7 worm cellular contexts compared by ENCODE assay signal in the genomic region with DNA sequence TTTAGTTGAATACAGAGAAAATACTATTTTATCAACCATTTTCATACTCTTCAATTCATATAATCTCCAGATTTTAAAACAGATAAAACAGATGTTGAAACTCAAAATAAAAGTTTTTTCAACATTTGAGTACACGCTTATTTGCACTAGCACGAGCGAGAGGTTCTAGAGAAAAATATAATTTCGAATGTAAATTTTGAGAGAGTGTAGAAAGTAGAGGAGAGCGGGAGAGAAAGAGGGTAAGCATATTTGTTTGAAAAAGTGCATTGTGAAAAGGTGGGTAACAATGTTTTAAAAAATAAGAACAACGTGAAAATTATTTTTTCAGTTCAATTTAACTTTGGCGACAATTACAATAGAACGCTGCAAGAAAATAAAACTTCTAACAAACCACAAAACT.
TF ChIP-seq lines count a peak whose summit lies in the region.

No protein-coding gene starts in this region.

TF ChIP-seq in whole organism, L1 larva, 84 proteins besides CTCF, POLR2A, EP300 and RAD21:
- peak; percentile 6 for TF ChIP-seq efl-1 (optimal IDR thresholded peaks at IDR 0.05; lab: Kevin White, UChicago)
- no peak for TF ChIP-seq efl-1 (GFP tag; optimal IDR thresholded peaks at IDR 0.05 in 1 of 2; lab: Kevin White, UChicago)
- TF ChIP-seq lin-14 (GFP tag; optimal IDR thresholded peaks at IDR 0.05; lab: Kevin White, UChicago), result peak; percentile 42
- TF ChIP-seq unc-86 (tag; optimal IDR thresholded peaks at IDR 0.05; lab: Kevin White, UChicago), result no peak
- peak; percentile 14 for TF ChIP-seq skn-1 (tag; optimal IDR thresholded peaks at IDR 0.05; lab: Kevin White, UChicago)

TF ChIP-seq in whole organism, L2 larva, 48 proteins besides CTCF, POLR2A, EP300 and RAD21:
- TF ChIP-seq ztf-1 (GFP tag; conservative IDR thresholded peaks at IDR 0.05; lab: Robert Waterston, UW) (no peak), unc-55 (GFP tag; optimal IDR thresholded peaks at IDR 0.05; lab: Kevin White, UChicago) (peak; percentile 68), fos-1 (tag; optimal IDR thresholded peaks at IDR 0.05; lab: Kevin White, UChicago) (no peak), unc-39 (tag; optimal IDR thresholded peaks at IDR 0.05; lab: Kevin White, UChicago) (no peak), C34F6.9 (tag; optimal IDR thresholded peaks at IDR 0.05; lab: Kevin White, UChicago) (peak; percentile 38)

TF ChIP-seq in whole organism, L3 larva, 47 proteins besides CTCF, POLR2A, EP300 and RAD21:
- TF ChIP-seq fkh-10 (GFP tag; optimal IDR thresholded peaks at IDR 0.05; lab: Kevin White, UChicago), result no peak
- no peak for TF ChIP-seq ZK546.5 (tag; optimal IDR thresholded peaks at IDR 0.05; lab: Kevin White, UChicago)
- TF ChIP-seq snpc-4 (tag; optimal IDR thresholded peaks at IDR 0.05; lab: Kevin White, UChicago), result peak; percentile 8
- no peak for TF ChIP-seq jun-1 (tag; optimal IDR thresholded peaks at IDR 0.05; lab: Kevin White, UChicago)
- no peak for TF ChIP-seq mml-1 (tag; optimal IDR thresholded peaks at IDR 0.05; lab: Kevin White, UChicago)
- TF ChIP-seq R02D3.7 (tag; optimal IDR thresholded peaks at IDR 0.05; lab: Kevin White, UChicago), result no peak
- no peak for TF ChIP-seq unc-62 (GFP tag; optimal IDR thresholded peaks at IDR 0.05; lab: Kevin White, UChicago)
- TF ChIP-seq egl-5 (tag; optimal IDR thresholded peaks at IDR 0.05; lab: Kevin White, UChicago), result no peak
- no peak for TF ChIP-seq nhr-11 (tag; optimal IDR thresholded peaks at IDR 0.05; lab: Kevin White, UChicago)
- TF ChIP-seq pha-4 (tag; optimal IDR thresholded peaks at IDR 0.05; lab: Kevin White, UChicago), result peak; percentile 51
- TF ChIP-seq egl-27 (tag; optimal IDR thresholded peaks at IDR 0.05; lab: Kevin White, UChicago), result no peak
- no peak for TF ChIP-seq lsy-12 (tag; optimal IDR thresholded peaks at IDR 0.05; lab: Kevin White, UChicago)

TF ChIP-seq in whole organism, L4 larva, 104 proteins besides CTCF, POLR2A, EP300 and RAD21:
- TF ChIP-seq dmd-8 (GFP tag; IDR thresholded peaks at IDR 0.05; lab: Robert Waterston, UW) (no peak), aha-1 (tag; lab: Kevin White, UChicago) (peak; percentile 71)
TF ChIP-seq in whole organism, L4 larva: peak in this region for 1.

TF ChIP-seq in whole organism, late embryonic, 69 proteins besides CTCF, POLR2A, EP300 and RAD21:
- peak; percentile 7 for TF ChIP-seq unc-42 (tag; optimal IDR thresholded peaks at IDR 0.05; lab: Kevin White, UChicago)
- TF ChIP-seq hlh-13 (GFP tag; optimal IDR thresholded peaks at IDR 0.05; lab: Kevin White, UChicago), result no peak

TF ChIP-seq in whole organism, mixed stage, embryonic, 35 proteins besides CTCF, POLR2A, EP300 and RAD21:
- peak; percentile 74 for TF ChIP-seq ces-1 (GFP tag; optimal IDR thresholded peaks at IDR 0.05; lab: Kevin White, UChicago)
- TF ChIP-seq nhr-28 (tag; optimal IDR thresholded peaks at IDR 0.05; lab: Kevin White, UChicago), result no peak
- no peak for TF ChIP-seq ceh-39 (tag; optimal IDR thresholded peaks at IDR 0.05; lab: Kevin White, UChicago)
- TF ChIP-seq ztf-11 (tag; optimal IDR thresholded peaks at IDR 0.05; lab: Kevin White, UChicago), result no peak
- peak; percentile 18 for TF ChIP-seq unc-120 (tag; optimal IDR thresholded peaks at IDR 0.05; lab: Kevin White, UChicago; ENCODE audit: poor library complexity, severe bottlenecking)
- no peak for TF ChIP-seq unc-62 (GFP tag; optimal IDR thresholded peaks at IDR 0.05; lab: Kevin White, UChicago)
- no peak for TF ChIP-seq elt-3 (tag; optimal IDR thresholded peaks at IDR 0.05; lab: Kevin White, UChicago)

TF ChIP-seq in whole organism, young adult, 124 proteins besides CTCF, POLR2A, EP300 and RAD21:
- no peak for TF ChIP-seq ZK185.1 (tag; optimal IDR thresholded peaks at IDR 0.05; lab: Kevin White, UChicago; ENCODE audit: poor library complexity, severe bottlenecking)
- 0 out of 2 replicates have a peak, but pooled peaks have one; percentile 31 for TF ChIP-seq Y53G8AR.9 (GFP tag; conservative IDR thresholded peaks at IDR 0.05; lab: Robert Waterston, UW)
